Fruit fly (Drosophila melanogaster): ENCODE results near the gene RhoL.

Gene RhoL

DNA sequence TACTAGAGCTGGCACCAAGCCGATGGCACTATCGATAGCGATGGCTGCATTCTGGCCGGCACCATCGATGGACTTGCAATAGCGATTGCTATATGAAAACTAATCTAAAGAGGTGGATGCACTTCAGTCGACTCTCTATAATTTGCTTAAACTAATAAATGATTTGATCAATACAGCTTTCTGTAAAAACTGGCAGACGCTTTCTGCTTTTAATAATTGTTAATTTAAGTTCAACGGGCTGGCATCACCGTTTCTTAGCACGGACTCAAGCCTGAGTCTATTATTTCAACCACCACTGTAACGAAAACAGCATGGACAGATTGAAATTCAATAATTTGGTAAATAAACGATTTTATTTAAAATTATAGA, 10.7 kb upstream of the RhoL start, which contains the start of the genes Ras85D and Rlb1:
Ras85D (minus strand) TSS at position 16 of the 369 bp plus-strand sequence.
Rlb1 (plus strand) TSS at position 276 of the 369 bp plus-strand sequence.
- peak; percentile 77 for TF ChIP-seq HLH106 (tag; optimal IDR thresholded peaks at IDR 0.05)
- no peak for TF ChIP-seq GATAd (GFP tag; optimal IDR thresholded peaks at IDR 0.05)
- no peak for TF ChIP-seq Hr78 (GFP tag; optimal IDR thresholded peaks at IDR 0.05)
- TF ChIP-seq Mio (GFP tag; optimal IDR thresholded peaks at IDR 0.05), result no peak
- TF ChIP-seq tai (GFP tag; optimal IDR thresholded peaks at IDR 0.05), result peak; percentile 93
- peak; percentile 62 for TF ChIP-seq psq (GFP tag; optimal IDR thresholded peaks at IDR 0.05)
- no peak for TF ChIP-seq lola (GFP tag; optimal IDR thresholded peaks at IDR 0.05)
- TF ChIP-seq OdsH (GFP tag; optimal IDR thresholded peaks at IDR 0.05), result peak; percentile 37
- TF ChIP-seq Dfd (GFP tag; optimal IDR thresholded peaks at IDR 0.05), result no peak
- no peak for TF ChIP-seq Abd-B (GFP tag; optimal IDR thresholded peaks at IDR 0.05)
- TF ChIP-seq br (GFP tag; optimal IDR thresholded peaks at IDR 0.05), result peak; percentile 68
- no peak for TF ChIP-seq N (GFP tag; optimal IDR thresholded peaks at IDR 0.05)
- TF ChIP-seq h (GFP tag; optimal IDR thresholded peaks at IDR 0.05), result peak; percentile 76
- TF ChIP-seq fru (GFP tag; optimal IDR thresholded peaks at IDR 0.05), result peak; percentile 76
- peak; percentile 57 for TF ChIP-seq woc (GFP tag; optimal IDR thresholded peaks at IDR 0.05)
- TF ChIP-seq ey (GFP tag; optimal IDR thresholded peaks at IDR 0.05), result peak; percentile 80
- peak; percentile 68 for TF ChIP-seq Jra (GFP tag; optimal IDR thresholded peaks at IDR 0.05)
- TF ChIP-seq jim (GFP tag; optimal IDR thresholded peaks at IDR 0.05), result peak; percentile 7
- TF ChIP-seq CG32264 (GFP tag; optimal IDR thresholded peaks at IDR 0.05), result no peak
- peak; percentile 36 for TF ChIP-seq dsf (GFP tag; optimal IDR thresholded peaks at IDR 0.05; ENCODE audit: borderline replicate concordance)
- peak; percentile 49 for TF ChIP-seq Sp1 (GFP tag; optimal IDR thresholded peaks at IDR 0.05)
- TF ChIP-seq Hnf4 (GFP tag; optimal IDR thresholded peaks at IDR 0.05), result peak; percentile 78
- no peak for TF ChIP-seq Vsx2 (GFP tag; optimal IDR thresholded peaks at IDR 0.05; ENCODE audit: partially characterized antibody)
- no peak for TF ChIP-seq Rel (GFP tag; optimal IDR thresholded peaks at IDR 0.05)
- TF ChIP-seq Rel (tag; optimal IDR thresholded peaks at IDR 0.05), result peak; percentile 21
- TF ChIP-seq Myc (optimal IDR thresholded peaks at IDR 0.05), result peak; percentile 45
- peak in 1 of 2 experiments; percentile 81 for TF ChIP-seq foxo (GFP tag; optimal IDR thresholded peaks at IDR 0.05)
- no peak for TF ChIP-seq dmrt93B (GFP tag; optimal IDR thresholded peaks at IDR 0.05)
- no peak for TF ChIP-seq Dif (GFP tag; optimal IDR thresholded peaks at IDR 0.05; ENCODE audit: partially characterized antibody)
- TF ChIP-seq rgr (GFP tag; optimal IDR thresholded peaks at IDR 0.05), result peak; percentile 70
- TF ChIP-seq CrebA (GFP tag; optimal IDR thresholded peaks at IDR 0.05; ENCODE audit: borderline replicate concordance), result no peak
- peak; percentile 50 for TF ChIP-seq CG9705 (GFP tag; optimal IDR thresholded peaks at IDR 0.05)
- no peak for TF ChIP-seq pan (optimal IDR thresholded peaks at IDR 0.05)
- peak; percentile 77 for TF ChIP-seq sv (GFP tag; optimal IDR thresholded peaks at IDR 0.05)
- TF ChIP-seq brk (GFP tag; optimal IDR thresholded peaks at IDR 0.05), result peak; percentile 64
- no peak for TF ChIP-seq usp (GFP tag; optimal IDR thresholded peaks at IDR 0.05)
- TF ChIP-seq Hr83 (GFP tag; optimal IDR thresholded peaks at IDR 0.05; ENCODE audit: poor library complexity, severe bottlenecking), result peak; percentile 18
- no peak for TF ChIP-seq sage (GFP tag; optimal IDR thresholded peaks at IDR 0.05)

- no peak for TF ChIP-seq psq (GFP tag; optimal IDR thresholded peaks at IDR 0.05)
- no peak for TF ChIP-seq tai (GFP tag; optimal IDR thresholded peaks at IDR 0.05)
- no peak for TF ChIP-seq brk (GFP tag; optimal IDR thresholded peaks at IDR 0.05)
- TF ChIP-seq HLH106 (tag; optimal IDR thresholded peaks at IDR 0.05), result no peak
- TF ChIP-seq CrebA (GFP tag; optimal IDR thresholded peaks at IDR 0.05; ENCODE audit: borderline replicate concordance), result no peak
- TF ChIP-seq Dif (GFP tag; optimal IDR thresholded peaks at IDR 0.05; ENCODE audit: partially characterized antibody), result peak; percentile 29
- TF ChIP-seq dl (GFP tag; optimal IDR thresholded peaks at IDR 0.05; ENCODE audit: insufficient read depth in 1 of 2, partially characterized antibody in 2 of 2), result peak in 1 of 2 experiments; percentile 57
These were observed 10.0 kb upstream of the RhoL start for dm6 chr3R:9512193-9513051.
